Fruit fly (Drosophila melanogaster) whole organism, embryonic: ENCODE data around the gene CG9297.

Experiments used
- CG10565 ChIP-seq: fragments of 200-800 bp; sonication (Bioruptor generic); optimal IDR thresholded peaks from 3 replicates; lab custom pipeline; 2016; ENCODE audit warnings: missing biosample characterization, mild to moderate bottlenecking, missing genetic modification characterization
- CG3065 ChIP-seq: fragments of 200-800 bp; sonication (Bioruptor generic); optimal IDR thresholded peaks from 2 replicates; lab custom pipeline; 2016; ENCODE audit warnings: missing biosample characterization, missing genetic modification characterization
- Dll ChIP-seq: fragments of 200-800 bp; sonication (Bioruptor generic); IDR thresholded peaks from 4 replicates; pipeline ENCODE4 v1.3.6; 2022; ENCODE audit warnings: missing biosample characterization, missing genetic modification characterization; ENCODE audit not compliant: partially characterized antibody
- Ets65A ChIP-seq: fragments of 200-800 bp; sonication (Bioruptor generic); peaks from one replicate; lab custom pipeline; 2016; ENCODE audit warnings: missing biosample characterization, missing genetic modification characterization
- Fer3 ChIP-seq: fragments of 200-800 bp; sonication (Bioruptor generic); optimal IDR thresholded peaks from 2 replicates; lab custom pipeline; 2018; ENCODE audit warnings: missing biosample characterization, mild to moderate bottlenecking, missing genetic modification characterization, moderate library complexity
- Meics ChIP-seq: fragments of 200-800 bp; sonication (Bioruptor generic); optimal IDR thresholded peaks from 2 replicates; lab custom pipeline; 2017; ENCODE audit warnings: missing biosample characterization, mild to moderate bottlenecking, missing genetic modification characterization
- Pdp1 ChIP-seq, 2 experiments: fragments of 200-800 bp; sonication (Bioruptor generic); optimal IDR thresholded peaks; 3 replicates each; lab custom pipeline; 2016; ENCODE audit warnings: missing biosample characterization in 2 of 2, missing genetic modification characterization in 2 of 2, mild to moderate bottlenecking in 1 of 2, moderate library complexity in 1 of 2
- Side ChIP-seq: fragments of 200-800 bp; sonication (Bioruptor generic); optimal IDR thresholded peaks from 2 replicates; lab custom pipeline; 2016; ENCODE audit warnings: missing biosample characterization, missing genetic modification characterization
- danr ChIP-seq: fragments of 200-800 bp; sonication (Bioruptor generic); IDR thresholded peaks from 2 replicates; pipeline ENCODE4 v1.3.6; 2022; ENCODE audit warnings: missing biosample characterization, missing genetic modification characterization
- ems ChIP-seq: fragments of 200-800 bp; sonication (Bioruptor generic); optimal IDR thresholded peaks from 3 replicates; lab custom pipeline; 2016; ENCODE audit warnings: missing biosample characterization, missing genetic modification characterization
- nom ChIP-seq: fragments of 200-800 bp; sonication (Bioruptor generic); optimal IDR thresholded peaks from 2 replicates; lab custom pipeline; 2017; ENCODE audit warnings: missing biosample characterization, missing genetic modification characterization, mild to moderate bottlenecking, moderate library complexity, missing genetic modification reagents
- sens ChIP-seq: fragments of 200-800 bp; sonication (Bioruptor generic); peaks from one replicate; lab custom pipeline; 2016; ENCODE audit warnings: missing biosample characterization, missing genetic modification characterization
- sens-2 ChIP-seq: fragments of 200-800 bp; sonication (Bioruptor generic); IDR thresholded peaks from 2 replicates; pipeline ENCODE4 v1.3.6; 2022; ENCODE audit warnings: missing biosample characterization, missing genetic modification characterization

Gene CG9297

dm6 chr3R:13822602-13823220, 51.4 kb downstream of the CG9297 start (continued):
- no peak for TF ChIP-seq CG10565 (GFP tag; lab: Kevin White, UChicago)
- TF ChIP-seq, all 482 proteins: peak for 7

- TF ChIP-seq Fer3 (tag; lab: Kevin White, UChicago) (no peak), Dll (no peak), Meics (GFP tag; lab: Kevin White, UChicago) (peak; percentile 15), danr (GFP tag; lab: Robert Waterston, UW) (no peak), Ets65A (GFP tag; lab: Kevin White, UChicago) (peak; percentile 26), CG3065 (GFP tag; lab: Kevin White, UChicago) (no peak), ems (no peak), Pdp1 (GFP tag; optimal IDR thresholded peaks at IDR 0.05; lab: Kevin White, UChicago) (no peak), Side (GFP tag; lab: Kevin White, UChicago) (no peak), sens-2 (GFP tag; lab: Robert Waterston, UW) (no peak), sens (GFP tag; lab: Kevin White, UChicago) (peak; percentile 57), nom (GFP tag; lab: Kevin White, UChicago) (peak; percentile 32)
- TF ChIP-seq, all 482 proteins: peak for 4
Measured at dm6 chr3R:13827953-13828922, 56.9 kb downstream of the CG9297 start, which contains the start of gene Mst87F. Gene Mst87F (minus strand): TSS chr3R:13828008.
